Worm (Caenorhabditis elegans) whole organism, L1 larva: Measurements from ENCODE around the gene ZK856.6.

ENCODE experiments used
- F16B12.6 ChIP-seq: fragments of 150-350 bp; optimal IDR thresholded peaks from 2 replicates; lab custom pipeline; 2014; ENCODE audit warnings: missing biosample characterization, missing genetic modification characterization
- Y116A8C.19 ChIP-seq: sonication (generic microtip); optimal IDR thresholded peaks from 2 replicates; lab custom pipeline; 2016; ENCODE audit warnings: missing compliant biosample characterization, missing genetic modification characterization, borderline replicate concordance
- aly-2 ChIP-seq: fragments of 150-350 bp; optimal IDR thresholded peaks from 2 replicates; lab custom pipeline; 2014; ENCODE audit warnings: missing biosample characterization, missing genetic modification characterization
- ama-1 ChIP-seq: fragments of 150-350 bp; optimal IDR thresholded peaks from 2 replicates; lab custom pipeline; 2014
- blmp-1 ChIP-seq: fragments of 150-350 bp; optimal IDR thresholded peaks from 2 replicates; lab custom pipeline; 2014; ENCODE audit warnings: missing biosample characterization, missing genetic modification characterization
- ceh-88 ChIP-seq: fragments of 200-800 bp; sonication (Bioruptor generic); IDR thresholded peaks from 2 replicates; pipeline ENCODE4 v1.3.6; 2022; ENCODE audit warnings: missing genetic modification characterization, missing compliant biosample characterization
- ceh-90 ChIP-seq: sonication (generic microtip); optimal IDR thresholded peaks from 2 replicates; lab custom pipeline; 2016; ENCODE audit warnings: missing genetic modification characterization, missing compliant biosample characterization
- ces-1 ChIP-seq: fragments of 150-350 bp; optimal IDR thresholded peaks from 2 replicates; lab custom pipeline; 2014; ENCODE audit warnings: missing biosample characterization, missing genetic modification reagents, missing genetic modification characterization
- dsc-1 ChIP-seq: sonication (generic microtip); optimal IDR thresholded peaks from 2 replicates; lab custom pipeline; 2016; ENCODE audit warnings: mild to moderate bottlenecking, missing genetic modification characterization, missing compliant biosample characterization
- efl-1 ChIP-seq, 4 experiments: fragments of 150-350 bp; optimal IDR thresholded peaks in 3 of 4; peaks in 1 of 4; 1 replicate in 1 of 4; 2 replicates in 3 of 4; lab custom pipeline; 2014; ENCODE audit warnings: missing biosample characterization in 2 of 4, missing genetic modification characterization in 2 of 4, missing genetic modification reagents in 2 of 4
- efl-3 ChIP-seq: fragments of 200-800 bp; sonication (Bioruptor generic); optimal IDR thresholded peaks from 2 replicates; lab custom pipeline; 2018; ENCODE audit warnings: mild to moderate bottlenecking, missing genetic modification characterization, missing compliant biosample characterization
- egl-27 ChIP-seq, 2 experiments: fragments of 150-350 bp in 1 of 2; sonication (generic microtip); optimal IDR thresholded peaks; 3 replicates each; lab custom pipeline; 2017 to 2018; ENCODE audit warnings: missing biosample characterization in 2 of 2, missing genetic modification characterization in 2 of 2, missing genetic modification reagents in 2 of 2
- ets-5 ChIP-seq: fragments of 200-800 bp; sonication (Bioruptor generic); IDR thresholded peaks from 2 replicates; pipeline ENCODE4 v1.3.6; 2022; ENCODE audit warnings: missing genetic modification characterization, missing compliant biosample characterization
- fkh-10 ChIP-seq: sonication (generic microtip); optimal IDR thresholded peaks from 2 replicates; lab custom pipeline; 2017; ENCODE audit warnings: missing biosample characterization, missing genetic modification reagents, missing genetic modification characterization
- fkh-8 ChIP-seq: sonication (generic microtip); optimal IDR thresholded peaks from 2 replicates; lab custom pipeline; 2016; ENCODE audit warnings: mild to moderate bottlenecking, missing genetic modification characterization, missing compliant biosample characterization
- fos-1 ChIP-seq: fragments of 150-350 bp; optimal IDR thresholded peaks from 2 replicates; lab custom pipeline; 2014; ENCODE audit warnings: missing biosample characterization, missing genetic modification characterization
- grh-1 ChIP-seq: fragments of 200-800 bp; sonication (Bioruptor generic); IDR thresholded peaks from 2 replicates; pipeline ENCODE4 v1.3.6; 2022; ENCODE audit warnings: missing genetic modification reagents, missing genetic modification characterization, missing compliant biosample characterization
- hlh-17 ChIP-seq: fragments of 200-800 bp; sonication (Bioruptor generic); optimal IDR thresholded peaks from 2 replicates; lab custom pipeline; 2018; ENCODE audit warnings: missing genetic modification characterization, mild to moderate bottlenecking, missing compliant biosample characterization, moderate library complexity, borderline replicate concordance
- lin-35 ChIP-seq, 2 experiments: fragments of 150-350 bp; optimal IDR thresholded peaks; 2 replicates each; lab custom pipeline; 2014; ENCODE audit warnings: missing biosample characterization in 2 of 2, missing genetic modification characterization in 2 of 2, missing genetic modification reagents in 2 of 2
- lin-39 ChIP-seq: fragments of 150-350 bp; optimal IDR thresholded peaks from 2 replicates; lab custom pipeline; 2014; ENCODE audit warnings: missing biosample characterization, missing genetic modification reagents, missing genetic modification characterization
- lsy-2 ChIP-seq, 2 experiments: fragments of 150-350 bp; optimal IDR thresholded peaks; 2 replicates each; lab custom pipeline; 2014; ENCODE audit warnings: missing biosample characterization in 2 of 2, missing genetic modification characterization in 2 of 2
- mab-9 ChIP-seq: fragments of 200-800 bp; sonication (Bioruptor generic); IDR thresholded peaks from 2 replicates; pipeline ENCODE4 v1.3.6; 2022; ENCODE audit warnings: missing genetic modification reagents, missing genetic modification characterization, missing compliant biosample characterization
- mdl-1 ChIP-seq, 2 experiments: fragments of 150-350 bp; optimal IDR thresholded peaks; 2 replicates each; lab custom pipeline; 2014 to 2017; ENCODE audit warnings: missing biosample characterization in 2 of 2, missing genetic modification characterization in 2 of 2, inconsistent platforms in 1 of 2
- mef-2 ChIP-seq: fragments of 150-350 bp; optimal IDR thresholded peaks from 2 replicates; lab custom pipeline; 2014; ENCODE audit warnings: missing biosample characterization, missing genetic modification characterization
- nhr-12 ChIP-seq: sonication (generic microtip); optimal IDR thresholded peaks from 2 replicates; lab custom pipeline; 2017; ENCODE audit warnings: missing biosample characterization, missing genetic modification characterization
- nhr-19 ChIP-seq: fragments of 200-800 bp; sonication (Bioruptor generic); conservative IDR thresholded peaks from 2 replicates; pipeline ENCODE4 v1.3.6; 2022; ENCODE audit warnings: missing genetic modification characterization, missing compliant biosample characterization
- nhr-237 ChIP-seq: fragments of 150-350 bp; optimal IDR thresholded peaks from 2 replicates; lab custom pipeline; 2014; ENCODE audit warnings: missing biosample characterization, missing genetic modification characterization
- nhr-71 ChIP-seq: sonication (generic microtip); optimal IDR thresholded peaks from 2 replicates; lab custom pipeline; 2016; ENCODE audit warnings: mild to moderate bottlenecking, missing genetic modification characterization, moderate library complexity, missing compliant biosample characterization
- nhr-76 ChIP-seq: sonication (generic microtip); optimal IDR thresholded peaks from 2 replicates; lab custom pipeline; 2017; ENCODE audit warnings: missing biosample characterization, missing genetic modification characterization
- nhr-77 ChIP-seq: fragments of 150-350 bp; optimal IDR thresholded peaks from 2 replicates; lab custom pipeline; 2014; ENCODE audit warnings: missing biosample characterization, missing genetic modification characterization
- nhr-85 ChIP-seq: sonication (generic microtip); peaks from one replicate; lab custom pipeline; 2016; ENCODE audit warnings: missing genetic modification characterization, inconsistent platforms, missing compliant biosample characterization
- nhr-90 ChIP-seq: sonication (generic microtip); optimal IDR thresholded peaks from 2 replicates; lab custom pipeline; 2016; ENCODE audit warnings: mild to moderate bottlenecking, missing genetic modification characterization, missing compliant biosample characterization; ENCODE audit not compliant: poor library complexity
- rnt-1 ChIP-seq: sonication (generic microtip); optimal IDR thresholded peaks from 2 replicates; lab custom pipeline; 2016; ENCODE audit warnings: mild to moderate bottlenecking, missing genetic modification characterization, moderate library complexity, missing compliant biosample characterization
- skn-1 ChIP-seq: fragments of 150-350 bp; optimal IDR thresholded peaks from 2 replicates; lab custom pipeline; 2014; ENCODE audit warnings: missing biosample characterization, missing genetic modification characterization
- snpc-4 ChIP-seq: fragments of 150-350 bp; optimal IDR thresholded peaks from 2 replicates; lab custom pipeline; 2014; ENCODE audit warnings: missing biosample characterization, missing genetic modification characterization
- tbx-2 ChIP-seq: sonication (generic microtip); optimal IDR thresholded peaks from 2 replicates; lab custom pipeline; 2016; ENCODE audit warnings: missing genetic modification characterization, missing compliant biosample characterization
- tlp-1 ChIP-seq: fragments of 150-350 bp; optimal IDR thresholded peaks from 2 replicates; lab custom pipeline; 2014; ENCODE audit warnings: missing biosample characterization, missing genetic modification characterization
- unc-130 ChIP-seq: fragments of 150-350 bp; optimal IDR thresholded peaks from 2 replicates; lab custom pipeline; 2017; ENCODE audit warnings: missing biosample characterization, missing genetic modification characterization, inconsistent platforms
- unc-30 ChIP-seq: sonication (generic microtip); optimal IDR thresholded peaks from 2 replicates; lab custom pipeline; 2017; ENCODE audit warnings: missing biosample characterization, missing genetic modification characterization
- unc-62 ChIP-seq: fragments of 150-350 bp; optimal IDR thresholded peaks from 2 replicates; lab custom pipeline; 2014; ENCODE audit warnings: missing biosample characterization, missing genetic modification reagents, missing genetic modification characterization
- unc-98 ChIP-seq: fragments of 200-800 bp; sonication (Bioruptor generic); IDR thresholded peaks from 2 replicates; pipeline ENCODE4 v1.3.6; 2022; ENCODE audit warnings: missing genetic modification characterization, missing compliant biosample characterization
- xbp-1 ChIP-seq: sonication (generic microtip); optimal IDR thresholded peaks from 2 replicates; lab custom pipeline; 2016; ENCODE audit warnings: missing genetic modification characterization, missing compliant biosample characterization
- zip-4 ChIP-seq: fragments of 200-800 bp; sonication (Bioruptor generic); optimal IDR thresholded peaks from 2 replicates; lab custom pipeline; 2018; ENCODE audit warnings: mild to moderate bottlenecking, missing genetic modification characterization, moderate library complexity, missing compliant biosample characterization
- ztf-11 ChIP-seq, 2 experiments: sonication (generic microtip); optimal IDR thresholded peaks; 2 replicates each; lab custom pipeline; 2016 to 2017; ENCODE audit warnings: missing genetic modification characterization in 2 of 2, missing biosample characterization in 1 of 2, missing compliant biosample characterization in 1 of 2

The ZK856.6 gene

DNA sequence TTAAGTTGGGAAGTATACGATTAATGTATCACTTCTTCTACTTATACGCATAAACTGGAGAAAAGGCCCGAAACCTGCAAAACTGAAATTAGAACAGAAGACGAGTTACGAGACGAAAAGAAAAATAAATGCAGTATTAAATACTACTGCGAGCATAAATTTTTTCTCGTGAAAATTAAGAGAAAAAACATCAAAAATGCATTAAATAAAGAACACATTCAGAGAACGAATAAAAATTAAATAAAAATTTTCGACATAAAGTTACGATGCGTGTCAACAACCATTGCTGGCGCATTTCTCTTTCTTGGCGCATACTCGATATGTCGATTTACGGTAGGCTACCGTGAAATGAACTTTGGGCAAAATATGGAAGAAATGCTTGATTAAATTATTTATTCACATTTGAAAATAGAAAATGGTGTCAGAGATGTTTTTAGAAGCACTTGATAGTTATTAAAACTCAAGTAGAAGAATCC is 6.4 kb downstream of the ZK856.6 start, which contains the start of the genes ZK856.19 and ZK856.11 (continued):
- TF ChIP-seq F16B12.6 (tag; lab: Kevin White, UChicago) (peak; percentile 36), Y116A8C.19 (tag; lab: Kevin White, UChicago) (no peak), nhr-76 (tag; lab: Kevin White, UChicago) (no peak), grh-1 (GFP tag; lab: Robert Waterston, UW) (peak; percentile 55; the same call in 1 of the 2 replicates), nhr-19 (GFP tag; lab: Robert Waterston, UW) (peak; percentile 75), mab-9 (GFP tag; lab: Robert Waterston, UW) (no peak), fos-1 (tag; lab: Kevin White, UChicago) (peak; percentile 27), aly-2 (tag; lab: Kevin White, UChicago) (peak; percentile 39), ces-1 (no peak), ama-1 (lab: Kevin White, UChicago) (peak; percentile 6), ztf-11 (tag; optimal IDR thresholded peaks at IDR 0.05; lab: Kevin White, UChicago) (no peak), zip-4 (peak; percentile 4), nhr-85 (tag; lab: Kevin White, UChicago) (peak; percentile 86), blmp-1 (tag; lab: Kevin White, UChicago) (peak; percentile 76), ceh-88 (GFP tag; lab: Robert Waterston, UW) (no peak), egl-27 (tag; optimal IDR thresholded peaks at IDR 0.05; lab: Kevin White, UChicago) (no peak), nhr-71 (peak; percentile 85), nhr-237 (tag; lab: Kevin White, UChicago) (no peak), nhr-90 (tag; lab: Kevin White, UChicago) (peak; percentile 78), snpc-4 (peak; percentile 69), unc-130 (tag; lab: Kevin White, UChicago) (peak; percentile 60), nhr-77 (tag; lab: Kevin White, UChicago) (peak; percentile 24), lin-39 (tag; lab: Kevin White, UChicago) (peak; percentile 37), fkh-10 (GFP tag; lab: Kevin White, UChicago) (no peak), fkh-8 (tag; lab: Kevin White, UChicago) (no peak), mef-2 (tag; lab: Kevin White, UChicago) (no peak), xbp-1 (peak; percentile 77), efl-1 (optimal IDR thresholded peaks at IDR 0.05; lab: Kevin White, UChicago) (peak; percentile 63 to 74), efl-1 (GFP tag; optimal IDR thresholded peaks at IDR 0.05 in 1 of 2; lab: Kevin White, UChicago) (peak; percentile 66 to 97), efl-3 (GFP tag; lab: Kevin White, UChicago) (no peak), skn-1 (tag; lab: Kevin White, UChicago) (peak; percentile 37), ets-5 (GFP tag; lab: Robert Waterston, UW) (no peak), lin-35 (GFP tag; optimal IDR thresholded peaks at IDR 0.05; lab: Kevin White, UChicago) (peak; percentile 70 to 75), hlh-17 (GFP tag; lab: Kevin White, UChicago) (no peak), tbx-2 (peak; percentile 78), mdl-1 (tag; optimal IDR thresholded peaks at IDR 0.05; lab: Kevin White, UChicago) (no peak), rnt-1 (tag; lab: Kevin White, UChicago) (peak; percentile 70), unc-98 (no peak), lsy-2 (tag; optimal IDR thresholded peaks at IDR 0.05; lab: Kevin White, UChicago) (peak; percentile 79 to 88)

DNA sequence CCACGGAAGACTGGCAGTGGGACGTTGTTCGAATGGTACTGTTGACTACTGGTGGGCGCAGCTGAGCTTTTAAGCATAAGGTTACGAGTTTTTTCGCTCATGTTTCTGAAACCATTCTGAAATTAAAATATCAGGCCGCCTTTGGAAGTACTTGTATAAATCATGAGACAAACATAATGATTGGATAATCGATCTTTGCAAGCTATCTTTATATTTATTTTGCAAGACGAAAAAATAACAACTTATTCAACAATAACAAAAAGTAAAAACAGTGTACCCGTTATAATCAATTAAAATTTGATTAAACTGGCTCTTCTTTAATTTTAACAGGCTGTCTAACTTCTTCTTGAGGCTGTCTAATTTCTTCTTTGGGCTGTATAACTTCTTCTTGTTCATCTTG is 7.0 kb downstream of the ZK856.6 start, which contains the start of gene ZK856.16:
ZK856.16 (minus strand) TSS at position 101 of the 400 bp plus-strand sequence.
- no peak for TF ChIP-seq nhr-12 (tag; lab: Kevin White, UChicago)
- no peak for TF ChIP-seq ceh-90 (tag; lab: Kevin White, UChicago)
- TF ChIP-seq nhr-237 (tag; lab: Kevin White, UChicago), result no peak
- TF ChIP-seq dsc-1 (tag; lab: Kevin White, UChicago), result no peak
- no peak for TF ChIP-seq unc-30 (tag; lab: Kevin White, UChicago)
- TF ChIP-seq blmp-1 (tag; lab: Kevin White, UChicago), result no peak
- no peak for TF ChIP-seq lin-35 (GFP tag; optimal IDR thresholded peaks at IDR 0.05; lab: Kevin White, UChicago)
- TF ChIP-seq zip-4, result no peak
- TF ChIP-seq tlp-1 (tag; lab: Kevin White, UChicago), result no peak
- no peak for TF ChIP-seq unc-62 (GFP tag; lab: Kevin White, UChicago)
- TF ChIP-seq lin-39 (tag; lab: Kevin White, UChicago), result no peak
- TF ChIP-seq, all 84 proteins: peak for 0
